Comparison of ENCODE assay signal across 4 worm cellular contexts in the genomic region with DNA sequence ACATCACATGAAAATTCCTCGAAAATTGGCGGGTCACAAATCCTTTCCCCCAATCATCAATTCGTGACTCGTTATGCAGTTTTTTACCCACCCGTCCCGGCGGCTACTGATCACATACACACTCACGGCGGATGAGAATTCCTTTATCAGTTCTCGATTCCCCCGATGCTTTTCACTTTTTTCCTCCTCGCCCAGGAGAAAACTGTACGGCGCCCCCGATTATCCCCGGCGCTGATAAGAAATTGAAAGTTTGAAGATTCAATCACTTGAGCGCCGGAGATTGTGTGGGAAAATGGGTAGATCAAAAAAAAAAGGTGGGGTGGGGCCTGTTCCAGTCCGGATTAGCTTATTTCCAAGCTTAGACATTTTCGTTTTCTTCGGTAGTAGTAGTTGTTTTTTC.
TF ChIP-seq lines count a peak whose summit lies in the region.

No protein-coding gene starts in this region.

TF ChIP-seq in whole organism, L1 larva, 84 proteins besides CTCF, POLR2A, EP300 and RAD21:
- TF ChIP-seq aha-1 (tag; optimal IDR thresholded peaks at IDR 0.05; lab: Kevin White, UChicago) (no peak), blmp-1 (tag; optimal IDR thresholded peaks at IDR 0.05; lab: Kevin White, UChicago) (peak; percentile 100), ceh-82 (tag; optimal IDR thresholded peaks at IDR 0.05; lab: Kevin White, UChicago) (no peak)
TF ChIP-seq in whole organism, L1 larva: peak in this region for 1.

TF ChIP-seq in whole organism, L2 larva, 48 proteins besides CTCF, POLR2A, EP300 and RAD21:
- TF ChIP-seq blmp-1 (tag; optimal IDR thresholded peaks at IDR 0.05; lab: Kevin White, UChicago; ENCODE audit: insufficient read depth) = peak; percentile 28
- TF ChIP-seq ama-1 (optimal IDR thresholded peaks at IDR 0.05; lab: Kevin White, UChicago) = no peak
- TF ChIP-seq nhr-6 (tag; optimal IDR thresholded peaks at IDR 0.05; lab: Kevin White, UChicago) = no peak

TF ChIP-seq in whole organism, L4 larva, 104 proteins besides CTCF, POLR2A, EP300 and RAD21:
- TF ChIP-seq lin-39 (tag; optimal IDR thresholded peaks at IDR 0.05; lab: Kevin White, UChicago) (no peak), nhr-48 (tag; optimal IDR thresholded peaks at IDR 0.05; lab: Kevin White, UChicago) (no peak), saeg-2 (GFP tag; IDR thresholded peaks at IDR 0.05; lab: Robert Waterston, UW) (no peak), mxl-3 (GFP tag; optimal IDR thresholded peaks at IDR 0.05; lab: Kevin White, UChicago) (peak; percentile 35), F37D6.2 (tag; optimal IDR thresholded peaks at IDR 0.05; lab: Kevin White, UChicago) (no peak), unc-130 (GFP tag; optimal IDR thresholded peaks at IDR 0.05; lab: Kevin White, UChicago) (no peak), ama-1 (optimal IDR thresholded peaks at IDR 0.05; lab: Kevin White, UChicago) (no peak), snpc-4 (tag; optimal IDR thresholded peaks at IDR 0.05; lab: Kevin White, UChicago) (no peak), zip-11 (GFP tag; IDR thresholded peaks at IDR 0.05; lab: Robert Waterston, UW) (no peak), dmd-8 (GFP tag; IDR thresholded peaks at IDR 0.05; lab: Robert Waterston, UW) (no peak), nhr-111 (GFP tag; optimal IDR thresholded peaks at IDR 0.05; lab: Kevin White, UChicago) (no peak), hlh-11 (tag; optimal IDR thresholded peaks at IDR 0.05; lab: Kevin White, UChicago) (peak; percentile 19)

TF ChIP-seq in whole organism, mixed stage, embryonic, 35 proteins besides CTCF, POLR2A, EP300 and RAD21:
- TF ChIP-seq mep-1 (tag; optimal IDR thresholded peaks at IDR 0.05; lab: Kevin White, UChicago) (no peak), blmp-1 (tag; optimal IDR thresholded peaks at IDR 0.05; lab: Kevin White, UChicago) (peak; percentile 56)
